Fruit fly (Drosophila melanogaster): ENCODE measurements around the gene CG11309.

The CG11309 gene

dm6 chr3L:21285639-21286338 is 18.7 kb downstream of the CG11309 start, which contains the start of the genes CG12974 and pzg:
Gene CG12974 (minus strand): TSS chr3L:21285962.
Gene pzg (plus strand): TSS chr3L:21286099.
- peak; percentile 46 for TF ChIP-seq CG33017 (tag; optimal IDR thresholded peaks at IDR 0.05)
- TF ChIP-seq pad (GFP tag; optimal IDR thresholded peaks at IDR 0.05), result peak; percentile 77
- peak; percentile 66 for TF ChIP-seq Hr96 (GFP tag; optimal IDR thresholded peaks at IDR 0.05)
- TF ChIP-seq CG12768 (GFP tag; optimal IDR thresholded peaks at IDR 0.05), result no peak
- peak; percentile 70 for TF ChIP-seq CG7045 (GFP tag; optimal IDR thresholded peaks at IDR 0.05)
- no peak for TF ChIP-seq CG5204 (GFP tag; optimal IDR thresholded peaks at IDR 0.05)
- peak; percentile 73 for TF ChIP-seq tj (GFP tag; optimal IDR thresholded peaks at IDR 0.05)
- no peak for TF ChIP-seq cnc (optimal IDR thresholded peaks at IDR 0.05)
- TF ChIP-seq Clk (GFP tag; optimal IDR thresholded peaks at IDR 0.05), result peak; percentile 65
- TF ChIP-seq ovo (GFP tag; optimal IDR thresholded peaks at IDR 0.05), result peak; percentile 58
- peak; percentile 77 for TF ChIP-seq Mnt (GFP tag; optimal IDR thresholded peaks at IDR 0.05)
- peak; percentile 77 for TF ChIP-seq toe (GFP tag; optimal IDR thresholded peaks at IDR 0.05)
- TF ChIP-seq bab1 (GFP tag; optimal IDR thresholded peaks at IDR 0.05), result peak; percentile 97
- TF ChIP-seq kay (GFP tag; ENCODE audit: borderline replicate concordance), result no peak
- peak; percentile 70 for TF ChIP-seq CG7101 (tag; optimal IDR thresholded peaks at IDR 0.05)
- TF ChIP-seq CG14711 (tag; optimal IDR thresholded peaks at IDR 0.05), result peak; percentile 58
- TF ChIP-seq CG1620 (GFP tag; optimal IDR thresholded peaks at IDR 0.05), result peak; percentile 84
- no peak for TF ChIP-seq cic (GFP tag; optimal IDR thresholded peaks at IDR 0.05)
- peak; percentile 84 for TF ChIP-seq CG11617 (GFP tag; optimal IDR thresholded peaks at IDR 0.05)
- TF ChIP-seq Crg-1 (GFP tag; optimal IDR thresholded peaks at IDR 0.05), result peak; percentile 50

dm6 chr3L:21284720-21285638 is 19.5 kb downstream of the CG11309 start:
- TF ChIP-seq cic (GFP tag; optimal IDR thresholded peaks at IDR 0.05) (peak; percentile 27), ovo (GFP tag; optimal IDR thresholded peaks at IDR 0.05) (no peak)

- TF ChIP-seq pad (GFP tag; optimal IDR thresholded peaks at IDR 0.05) (no peak), Crg-1 (GFP tag; optimal IDR thresholded peaks at IDR 0.05) (no peak), kay (GFP tag; ENCODE audit: borderline replicate concordance) (no peak), CG5204 (GFP tag; optimal IDR thresholded peaks at IDR 0.05) (no peak), CG11617 (GFP tag; optimal IDR thresholded peaks at IDR 0.05) (no peak), CG14711 (tag; optimal IDR thresholded peaks at IDR 0.05) (no peak), Hr96 (GFP tag; optimal IDR thresholded peaks at IDR 0.05) (no peak)
Observed at dm6 chr3L:21283795-21284194, 20.7 kb downstream of the CG11309 start.

dm6 chr3L:21282741-21283140 is 21.7 kb downstream of the CG11309 start:
- TF ChIP-seq cic (GFP tag; optimal IDR thresholded peaks at IDR 0.05) (no peak), CG14711 (tag; optimal IDR thresholded peaks at IDR 0.05) (no peak), CG1620 (GFP tag; optimal IDR thresholded peaks at IDR 0.05) (no peak), CG5204 (GFP tag; optimal IDR thresholded peaks at IDR 0.05) (no peak), CG12768 (GFP tag; optimal IDR thresholded peaks at IDR 0.05) (no peak), tj (GFP tag; optimal IDR thresholded peaks at IDR 0.05) (no peak), CG11617 (GFP tag; optimal IDR thresholded peaks at IDR 0.05) (no peak), cnc (optimal IDR thresholded peaks at IDR 0.05) (no peak), kay (GFP tag; ENCODE audit: borderline replicate concordance) (no peak)

dm6 chr3L:21281706-21282105 is 22.8 kb downstream of the CG11309 start:
- TF ChIP-seq CG1620 (GFP tag; optimal IDR thresholded peaks at IDR 0.05) (no peak), tj (GFP tag; optimal IDR thresholded peaks at IDR 0.05) (no peak), CG12768 (GFP tag; optimal IDR thresholded peaks at IDR 0.05) (no peak), cic (GFP tag; optimal IDR thresholded peaks at IDR 0.05) (no peak), pad (GFP tag; optimal IDR thresholded peaks at IDR 0.05) (no peak), CG7045 (GFP tag; optimal IDR thresholded peaks at IDR 0.05) (no peak), toe (GFP tag; optimal IDR thresholded peaks at IDR 0.05) (no peak), kay (GFP tag; ENCODE audit: borderline replicate concordance) (no peak), Hr96 (GFP tag; optimal IDR thresholded peaks at IDR 0.05) (no peak), CG33017 (tag; optimal IDR thresholded peaks at IDR 0.05) (no peak), ovo (GFP tag; optimal IDR thresholded peaks at IDR 0.05) (no peak), Clk (GFP tag; optimal IDR thresholded peaks at IDR 0.05) (no peak), Mnt (GFP tag; optimal IDR thresholded peaks at IDR 0.05) (no peak), cnc (optimal IDR thresholded peaks at IDR 0.05) (no peak), CG5204 (GFP tag; optimal IDR thresholded peaks at IDR 0.05) (no peak), bab1 (GFP tag; optimal IDR thresholded peaks at IDR 0.05) (no peak)

dm6 chr3L:21280996-21281691 is 23.3 kb downstream of the CG11309 start, which contains the start of gene ppl:
Gene ppl (minus strand): TSS chr3L:21281506.
- TF ChIP-seq CG14711 (tag; optimal IDR thresholded peaks at IDR 0.05), result no peak
- peak; percentile 53 for TF ChIP-seq cic (GFP tag; optimal IDR thresholded peaks at IDR 0.05)
- peak; percentile 29 for TF ChIP-seq CG7101 (tag; optimal IDR thresholded peaks at IDR 0.05)
- TF ChIP-seq Mnt (GFP tag; optimal IDR thresholded peaks at IDR 0.05), result peak; percentile 37
